Worm (Caenorhabditis elegans): Measurements from ENCODE around the gene C01B10.7.
A peak's percentile ranks its signal among the peaks of the same experiment; 100 is the strongest.
"Not testable (repeated sequence)": the region's sequence is repeated elsewhere in the genome, so short reads cannot be mapped to it uniquely, and the experiment has no call there.

C01B10.7 gene

ce11 chrIV:6597918-6598317 lies 40.4 kb upstream of the C01B10.7 start, which contains the start of gene nspb-4:
nspb-4 (plus strand) TSS chrIV:6598218.
- TF ChIP-seq B0336.3 (GFP tag; IDR thresholded peaks at IDR 0.05); nhr-80 (tag; optimal IDR thresholded peaks at IDR 0.05); ceh-27 (GFP tag; optimal IDR thresholded peaks at IDR 0.05): not testable (repeated sequence)

- TF ChIP-seq nhr-90 (tag; optimal IDR thresholded peaks at IDR 0.05); Y67H2A.10 (GFP tag; conservative IDR thresholded peaks at IDR 0.05); Y53G8AR.9 (GFP tag; conservative IDR thresholded peaks at IDR 0.05): not testable (repeated sequence)
Observed at ce11 chrIV:6598740-6599139, 39.6 kb upstream of the C01B10.7 start, which contains the start of gene nspb-5. nspb-5 (plus strand) TSS chrIV:6599040.

ce11 chrIV:6599447-6599846 lies 38.9 kb upstream of the C01B10.7 start, which contains the start of gene F38A5.8:
F38A5.8 (plus strand) TSS chrIV:6599747.
- TF ChIP-seq lin-54 (GFP tag; optimal IDR thresholded peaks at IDR 0.05), result no peak
- no peak for TF ChIP-seq F10E7.11 (tag; optimal IDR thresholded peaks at IDR 0.05)
- no peak for TF ChIP-seq sptf-2 (GFP tag; optimal IDR thresholded peaks at IDR 0.05)
- no peak for TF ChIP-seq attf-3 (GFP tag; conservative IDR thresholded peaks at IDR 0.05)
- TF ChIP-seq madf-8 (GFP tag; conservative IDR thresholded peaks at IDR 0.05), result no peak
- no peak for TF ChIP-seq ets-4 (GFP tag; optimal IDR thresholded peaks at IDR 0.05)
- no peak for TF ChIP-seq ztf-25 (GFP tag; IDR thresholded peaks at IDR 0.05)
- no peak for TF ChIP-seq ztf-18 (tag; optimal IDR thresholded peaks at IDR 0.05)
- no peak for TF ChIP-seq Y53F4B.3 (GFP tag; IDR thresholded peaks at IDR 0.05)
- TF ChIP-seq Y53G8AR.9 (GFP tag; conservative IDR thresholded peaks at IDR 0.05), result no peak
- TF ChIP-seq lin-40 (tag; optimal IDR thresholded peaks at IDR 0.05), result no peak

- no peak for TF ChIP-seq unc-62 (GFP tag; optimal IDR thresholded peaks at IDR 0.05)
- no peak for TF ChIP-seq ztf-6 (GFP tag; IDR thresholded peaks at IDR 0.05)
- TF ChIP-seq F57A8.1 (GFP tag; optimal IDR thresholded peaks at IDR 0.05), result no peak
- TF ChIP-seq attf-5 (GFP tag; optimal IDR thresholded peaks at IDR 0.05), result peak; percentile 46
- TF ChIP-seq cebp-1 (GFP tag; IDR thresholded peaks at IDR 0.05), result peak; percentile 84
- peak; percentile 90 for TF ChIP-seq cebp-1 (tag; optimal IDR thresholded peaks at IDR 0.05)
- peak; percentile 31 for TF ChIP-seq nhr-80 (tag; optimal IDR thresholded peaks at IDR 0.05)
Observed at ce11 chrIV:6601213-6601724, 37.1 kb upstream of the C01B10.7 start, which contains the start of gene sup-36. sup-36 (plus strand) TSS chrIV:6601674.

ce11 chrIV:6602376-6602775 lies 36.0 kb upstream of the C01B10.7 start, which contains the start of gene F15B10.3:
F15B10.3 (plus strand) TSS chrIV:6602676.
- TF ChIP-seq nhr-120 (GFP tag; IDR thresholded peaks at IDR 0.05), result no peak
- no peak for TF ChIP-seq F23B12.7 (tag; optimal IDR thresholded peaks at IDR 0.05; ENCODE audit: insufficient read depth)
- no peak for TF ChIP-seq attf-5 (GFP tag; optimal IDR thresholded peaks at IDR 0.05)
- no peak for TF ChIP-seq F10E7.11 (tag; optimal IDR thresholded peaks at IDR 0.05)

ce11 chrIV:6603549-6603948 lies 34.8 kb upstream of the C01B10.7 start:
- TF ChIP-seq mes-4 (tag; optimal IDR thresholded peaks at IDR 0.05), result no peak
- peak; percentile 53 for TF ChIP-seq repo-1 (tag; optimal IDR thresholded peaks at IDR 0.05)
- TF ChIP-seq chd-7 (tag; optimal IDR thresholded peaks at IDR 0.05), result peak; percentile 8

- TF ChIP-seq D2030.7 (GFP tag; IDR thresholded peaks at IDR 0.05), result no peak
- TF ChIP-seq Y79H2A.3 (GFP tag; conservative IDR thresholded peaks at IDR 0.05), result no peak
- no peak for TF ChIP-seq madf-3 (GFP tag; IDR thresholded peaks at IDR 0.05)
- no peak for TF ChIP-seq unc-62 (GFP tag; optimal IDR thresholded peaks at IDR 0.05)
- TF ChIP-seq lin-54 (GFP tag; optimal IDR thresholded peaks at IDR 0.05), result no peak
- no peak for TF ChIP-seq F37B4.10 (GFP tag; IDR thresholded peaks at IDR 0.05)
- no peak for TF ChIP-seq mel-28 (tag; optimal IDR thresholded peaks at IDR 0.05; ENCODE audit: borderline replicate concordance)
- TF ChIP-seq tbp1 (GFP tag; optimal IDR thresholded peaks at IDR 0.05), result no peak
- TF ChIP-seq egl-18 (GFP tag; IDR thresholded peaks at IDR 0.05), result no peak
- TF ChIP-seq ztf-28 (GFP tag; IDR thresholded peaks at IDR 0.05), result no peak
- no peak for TF ChIP-seq lin-26 (GFP tag; IDR thresholded peaks at IDR 0.05)
- TF ChIP-seq F57C9.4 (tag; optimal IDR thresholded peaks at IDR 0.05), result no peak
- TF ChIP-seq F10E7.11 (tag; optimal IDR thresholded peaks at IDR 0.05), result no peak
- no peak for TF ChIP-seq K11D2.4 (GFP tag; IDR thresholded peaks at IDR 0.05)
- TF ChIP-seq zim-3 (tag; optimal IDR thresholded peaks at IDR 0.05), result no peak
Observed at ce11 chrIV:6605863-6606262, 32.5 kb upstream of the C01B10.7 start, which contains the start of gene nstp-2. nstp-2 (minus strand) TSS chrIV:6606188.
